Fruit fly (Drosophila melanogaster) whole organism, wandering third instar larva: Measurements from ENCODE around the gene Kots.

Experiments
- Abd-B ChIP-seq: fragments of >200 bp; optimal IDR thresholded peaks from 2 replicates; lab custom pipeline; 2017; ENCODE audit warnings: missing biosample characterization, missing genetic modification characterization
- fru ChIP-seq: fragments of 200-800 bp; sonication (Bioruptor generic); optimal IDR thresholded peaks from 3 replicates; lab custom pipeline; 2016; ENCODE audit warnings: missing biosample characterization, mild to moderate bottlenecking, missing genetic modification characterization
- h ChIP-seq: fragments of 200-800 bp; sonication (Bioruptor generic); optimal IDR thresholded peaks from 3 replicates; lab custom pipeline; 2016; ENCODE audit warnings: missing biosample characterization, mild to moderate bottlenecking, missing genetic modification characterization

dm6 chr3R:13927543-13927942 is 36.4 kb downstream of the Kots start:
- TF ChIP-seq Abd-B (GFP tag; lab: Kevin White, UChicago) (no peak), fru (GFP tag; lab: Kevin White, UChicago) (no peak), h (GFP tag; lab: Kevin White, UChicago) (no peak)
